Fruit fly (Drosophila melanogaster) Kc167 (cell line): ENCODE data around the gene hiw.

ENCODE experiments used
- Myc ChIP-seq: fragments of >200 bp; optimal IDR thresholded peaks from 2 replicates; lab custom pipeline; 2017; ENCODE audit warnings: missing external identifiers
- Sin3A ChIP-seq: fragments of >200 bp; optimal IDR thresholded peaks from 2 replicates; lab custom pipeline; 2018; ENCODE audit warnings: missing external identifiers
- h ChIP-seq: fragments of >200 bp; optimal IDR thresholded peaks from 3 replicates; lab custom pipeline; 2018; ENCODE audit warnings: missing external identifiers
- insv ChIP-seq: fragments of >200 bp; optimal IDR thresholded peaks from 3 replicates; lab custom pipeline; 2018; ENCODE audit warnings: missing external identifiers
- psq ChIP-seq: fragments of >200 bp; optimal IDR thresholded peaks from 2 replicates; lab custom pipeline; 2017; ENCODE audit warnings: missing external identifiers
- ttk ChIP-seq: sonication (Bioruptor generic); optimal IDR thresholded peaks from 2 replicates; lab custom pipeline; 2017; ENCODE audit warnings: missing external identifiers

The hiw gene

DNA sequence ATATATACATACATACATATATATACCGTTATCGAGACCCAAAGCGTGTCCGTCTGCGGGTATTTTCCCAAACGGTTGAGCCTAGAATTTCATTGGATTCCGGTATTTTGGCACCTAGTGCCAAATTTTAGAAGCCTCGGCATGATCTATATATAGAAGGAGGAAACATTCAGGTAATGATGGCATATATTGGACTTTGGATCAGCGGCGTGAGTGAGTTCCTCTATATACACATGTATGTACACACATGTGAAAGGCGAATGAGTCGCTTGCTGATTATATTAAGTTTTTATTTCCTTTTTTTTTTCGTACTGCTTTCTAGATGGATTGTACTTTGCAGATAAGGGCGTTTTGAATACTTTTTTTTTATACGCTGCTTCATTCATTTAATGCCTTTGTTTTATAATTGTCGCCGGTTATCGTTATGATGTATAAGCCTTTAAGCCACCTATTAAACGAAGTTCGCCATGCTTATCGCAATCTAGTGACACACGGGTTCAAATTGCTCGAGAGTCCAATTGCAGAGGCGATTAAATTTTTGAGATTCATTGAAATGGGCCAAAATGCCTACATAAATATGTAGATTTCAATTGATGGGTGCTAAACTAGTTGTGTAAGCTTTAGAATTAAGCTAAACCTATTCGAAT, 16.1 kb upstream of the hiw start:
- TF ChIP-seq h (lab: Kevin White, UChicago) (no peak), insv (lab: Kevin White, UChicago) (no peak), psq (lab: Kevin White, UChicago) (no peak), Myc (lab: Kevin White, UChicago) (no peak), ttk (lab: Kevin White, UChicago) (no peak), Sin3A (no peak)

DNA sequence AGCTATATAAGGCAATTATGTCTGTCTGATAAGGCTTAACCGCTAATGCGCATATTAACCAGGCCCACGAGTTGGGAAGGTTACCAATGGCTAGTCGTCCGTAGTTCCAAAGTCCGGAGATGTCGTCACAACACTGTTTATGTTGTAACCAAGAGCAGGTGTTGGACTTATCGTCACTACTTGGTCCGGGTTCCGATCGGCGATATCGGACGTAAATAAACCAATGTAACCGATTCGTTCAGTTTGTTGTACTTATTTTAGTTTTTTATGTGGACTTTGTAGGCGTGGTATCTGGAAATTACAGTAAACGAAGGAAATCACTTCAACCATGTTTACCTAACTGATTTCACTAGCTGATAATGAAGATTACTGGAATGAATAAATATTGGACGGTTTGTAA, 15.2 kb upstream of the hiw start:
- no peak for TF ChIP-seq Myc (lab: Kevin White, UChicago)

DNA sequence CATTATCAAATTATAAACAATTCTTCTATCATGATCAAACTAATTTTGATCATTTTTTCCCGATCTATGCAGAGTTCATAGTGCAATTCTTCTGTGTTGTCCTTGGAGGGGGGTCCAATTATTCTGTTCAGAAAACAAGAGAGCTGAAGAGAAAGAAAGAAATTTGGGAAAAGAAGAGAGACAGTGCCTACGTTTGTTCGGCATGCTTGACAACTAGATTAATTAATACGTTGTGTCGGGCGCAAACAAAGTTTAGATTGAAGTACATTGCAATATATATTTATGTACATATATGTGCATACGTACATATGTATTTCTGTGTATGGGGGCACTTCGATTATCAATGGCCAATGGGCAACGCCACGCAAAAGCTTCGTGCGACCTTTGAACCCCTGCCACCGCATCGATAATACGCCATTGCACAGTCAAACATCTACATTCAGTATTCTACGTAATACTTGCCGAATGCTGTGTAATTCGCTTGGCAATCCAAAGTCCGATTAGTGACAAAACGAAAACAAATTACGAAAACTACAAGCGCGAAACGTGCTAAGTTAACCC, 14.4 kb upstream of the hiw start:
- TF ChIP-seq insv (lab: Kevin White, UChicago): no peak
- no peak for TF ChIP-seq Myc (lab: Kevin White, UChicago)
- TF ChIP-seq ttk (lab: Kevin White, UChicago): no peak
- TF ChIP-seq Sin3A: no peak

DNA sequence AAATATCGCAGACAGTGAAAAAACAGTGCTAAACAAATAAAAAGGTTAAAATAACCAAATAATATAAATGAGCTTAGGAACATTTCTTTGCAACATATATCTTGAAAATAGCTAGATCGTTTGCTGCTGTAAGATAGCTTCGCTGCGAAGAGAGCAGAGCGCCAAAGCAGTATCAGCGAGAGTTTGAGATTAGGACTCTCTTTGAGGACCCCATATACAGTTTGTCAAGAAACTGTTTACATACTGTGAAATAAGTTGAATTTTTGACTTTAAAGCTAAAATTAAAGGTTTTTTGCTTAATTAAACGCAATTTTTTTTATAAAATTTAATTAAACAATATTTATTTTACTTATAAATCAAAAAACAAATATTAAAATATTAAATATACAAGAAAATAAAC, 13.4 kb upstream of the hiw start:
- TF ChIP-seq Myc (lab: Kevin White, UChicago) (no peak), ttk (lab: Kevin White, UChicago) (no peak), h (lab: Kevin White, UChicago) (no peak), Sin3A (no peak)

DNA sequence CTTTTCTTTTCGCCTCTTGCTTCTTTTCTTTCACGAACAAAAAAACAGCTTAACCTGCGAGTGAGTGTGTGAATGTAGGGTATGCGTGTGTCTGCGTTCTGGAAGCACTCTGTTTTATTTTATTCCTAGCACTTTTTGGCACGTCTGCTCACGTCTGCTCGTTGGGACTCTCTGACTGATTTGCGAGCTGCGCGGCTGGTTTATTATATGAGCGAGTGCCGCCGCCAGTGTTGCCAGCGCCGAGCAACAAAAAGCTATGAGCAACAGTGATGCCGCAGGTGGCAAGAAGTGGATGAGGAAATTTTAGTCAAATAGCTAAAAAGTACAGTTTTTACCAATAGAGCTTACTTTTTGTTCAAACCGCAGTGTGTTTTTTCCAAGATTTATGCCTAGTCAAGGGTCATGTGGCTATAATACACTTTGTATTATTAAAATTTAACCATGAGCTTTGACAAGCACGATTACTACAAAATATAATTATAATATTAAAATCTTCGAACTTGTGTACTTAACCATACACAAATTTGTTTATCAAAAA, 12.9 kb upstream of the hiw start, which contains the start of gene Lsd-2:
Lsd-2 (minus strand) TSS at position 183 of the 538 bp plus-strand sequence.
- TF ChIP-seq ttk (lab: Kevin White, UChicago): no peak
- no peak for TF ChIP-seq h (lab: Kevin White, UChicago)
- no peak for TF ChIP-seq Sin3A
- TF ChIP-seq Myc (lab: Kevin White, UChicago): no peak
- TF ChIP-seq insv (lab: Kevin White, UChicago): no peak
- no peak for TF ChIP-seq psq (lab: Kevin White, UChicago)

DNA sequence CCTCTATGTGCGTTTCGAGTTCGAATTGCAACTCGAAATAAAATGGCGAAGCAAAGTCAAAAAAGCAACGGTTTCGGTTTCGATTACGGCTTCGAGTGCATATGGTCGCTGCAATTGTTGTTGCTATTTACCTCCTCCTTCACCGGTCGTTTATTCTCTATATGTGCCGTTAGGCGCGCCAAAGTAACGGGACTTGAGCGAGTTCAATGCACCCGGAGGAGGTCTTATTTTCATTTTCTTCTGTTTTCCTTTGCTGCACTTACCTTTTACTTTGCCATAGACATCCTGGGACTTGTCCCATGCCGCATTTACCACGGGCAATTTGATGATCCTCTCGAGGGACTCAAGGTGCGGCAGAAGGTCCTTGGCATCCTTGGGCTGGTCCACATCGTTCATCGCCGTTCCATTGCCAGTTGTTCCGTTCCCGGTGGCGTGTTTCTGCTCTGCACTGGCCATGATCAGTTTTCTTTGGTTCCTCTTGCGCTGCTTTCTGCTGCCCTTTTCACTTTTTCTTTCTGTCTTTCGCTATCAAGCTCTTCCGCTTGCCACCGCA, 12.3 kb upstream of the hiw start:
- TF ChIP-seq psq (lab: Kevin White, UChicago) (no peak), ttk (lab: Kevin White, UChicago) (no peak), Sin3A (no peak), h (lab: Kevin White, UChicago) (no peak), insv (lab: Kevin White, UChicago) (no peak), Myc (lab: Kevin White, UChicago) (no peak)

DNA sequence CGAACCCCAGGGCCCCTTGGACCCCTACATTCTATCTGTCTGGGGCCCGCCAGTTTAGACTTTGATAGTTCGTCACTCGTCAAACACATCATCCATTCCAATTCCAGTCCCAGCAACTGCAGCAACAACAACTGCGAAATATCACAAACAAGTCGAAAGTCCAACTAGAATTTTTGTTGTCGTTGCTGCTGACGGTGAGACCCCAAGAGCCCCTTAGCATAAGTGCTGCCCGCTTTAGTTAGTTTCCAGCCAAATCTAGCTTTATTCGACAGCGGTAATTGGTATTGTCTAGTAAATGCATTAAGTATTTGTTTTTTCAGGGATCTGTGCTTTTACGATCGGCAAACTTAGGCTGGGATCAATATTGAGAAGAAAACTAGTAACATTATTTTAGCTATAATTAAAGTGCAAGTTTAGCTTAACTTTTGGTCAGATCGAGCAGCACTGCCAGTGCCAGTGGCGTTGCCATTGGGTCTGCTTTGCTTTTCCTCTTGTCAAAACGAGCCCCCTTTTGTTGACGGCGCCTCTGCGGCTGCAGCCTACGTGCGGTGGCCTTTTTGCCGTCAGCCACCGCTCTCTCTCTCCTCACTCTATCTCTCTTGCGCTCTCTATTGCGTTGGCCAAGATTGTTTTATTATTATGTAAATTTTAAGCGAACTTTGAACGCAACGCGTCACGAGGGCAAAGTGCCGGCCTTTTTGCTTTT, 11.6 kb upstream of the hiw start:
- TF ChIP-seq ttk (lab: Kevin White, UChicago): no peak
- no peak for TF ChIP-seq Sin3A
- no peak for TF ChIP-seq psq (lab: Kevin White, UChicago)
- TF ChIP-seq insv (lab: Kevin White, UChicago): no peak
- TF ChIP-seq Myc (lab: Kevin White, UChicago): no peak
- TF ChIP-seq h (lab: Kevin White, UChicago): no peak

DNA sequence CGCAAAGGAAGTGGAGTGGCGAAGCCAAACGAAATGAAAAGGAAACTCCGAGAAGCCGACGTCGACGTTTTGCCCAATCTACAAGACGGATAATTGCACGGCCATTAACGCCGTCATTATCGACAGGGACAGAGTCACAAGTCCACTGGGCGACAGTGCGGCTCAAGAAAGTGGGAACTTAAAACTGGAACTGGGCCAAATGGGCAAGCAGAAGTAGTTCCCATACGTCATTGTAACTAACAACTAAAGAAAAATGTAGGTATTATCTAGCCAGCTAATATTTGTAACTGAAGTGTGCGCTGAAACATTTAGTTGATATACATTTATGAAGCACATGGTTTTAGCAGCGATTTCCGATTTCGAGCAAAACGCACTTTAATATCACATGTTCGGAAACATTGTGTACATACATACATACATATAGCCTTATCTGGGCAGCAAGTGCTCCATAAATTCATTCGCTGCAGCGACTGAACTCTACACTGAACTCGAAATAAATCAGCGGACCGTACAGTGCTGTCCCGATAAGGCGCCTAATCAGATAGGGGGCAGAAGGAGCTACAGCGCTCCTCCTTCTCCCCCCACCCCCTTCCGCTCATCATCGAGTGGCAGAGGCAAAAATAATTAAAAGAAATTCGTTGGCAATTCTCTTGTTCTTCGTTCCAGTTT, 7.7 kb upstream of the hiw start:
- no peak for TF ChIP-seq ttk (lab: Kevin White, UChicago)
- no peak for TF ChIP-seq h (lab: Kevin White, UChicago)
- no peak for TF ChIP-seq psq (lab: Kevin White, UChicago)
- no peak for TF ChIP-seq Myc (lab: Kevin White, UChicago)
- no peak for TF ChIP-seq insv (lab: Kevin White, UChicago)
- TF ChIP-seq Sin3A: no peak

DNA sequence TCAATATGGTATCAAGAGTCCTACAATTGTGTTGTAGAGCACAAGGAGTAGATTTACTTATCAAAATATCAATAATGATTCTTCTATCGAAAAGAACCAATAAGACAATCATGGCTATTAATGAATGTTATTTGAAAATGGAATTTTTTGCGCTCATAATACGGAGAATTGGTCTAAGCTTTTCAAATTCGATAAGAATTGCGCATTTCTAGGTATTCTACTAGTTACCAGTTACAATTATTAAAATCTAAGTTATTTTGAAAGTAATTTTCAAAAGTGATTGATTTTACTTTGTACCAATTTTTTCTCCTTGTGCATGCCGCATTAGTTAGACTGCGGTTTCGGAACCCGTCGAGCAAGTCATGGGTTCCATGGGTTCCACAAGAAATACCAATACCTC, 6.9 kb upstream of the hiw start:
- TF ChIP-seq ttk (lab: Kevin White, UChicago) (no peak), insv (lab: Kevin White, UChicago) (no peak), h (lab: Kevin White, UChicago) (no peak), Myc (lab: Kevin White, UChicago) (no peak), psq (lab: Kevin White, UChicago) (no peak), Sin3A (no peak)

DNA sequence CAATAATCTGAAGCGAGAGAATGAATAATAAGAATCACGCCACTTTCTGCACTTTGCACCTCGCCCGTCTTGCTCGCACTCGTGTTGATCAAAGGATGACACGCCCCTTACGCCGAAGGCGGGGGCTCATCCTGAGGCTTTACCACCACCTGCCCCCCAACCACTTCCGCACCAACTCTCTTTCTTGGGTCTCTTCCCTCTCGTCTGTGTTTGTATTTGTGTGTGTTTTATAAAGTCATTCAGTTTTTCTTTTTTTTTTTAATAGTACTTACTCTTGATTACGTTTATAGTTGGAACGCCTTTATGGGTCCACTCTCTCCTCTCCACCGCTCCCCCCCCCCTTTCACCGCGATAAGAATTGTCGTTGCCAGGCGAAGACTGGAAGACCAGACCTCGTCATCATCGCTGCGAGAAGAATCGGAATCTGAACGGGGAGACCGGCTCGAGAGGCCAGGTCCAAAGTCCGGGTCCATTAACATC, 6.2 kb upstream of the hiw start:
- TF ChIP-seq ttk (lab: Kevin White, UChicago) (no peak), insv (lab: Kevin White, UChicago) (no peak), h (lab: Kevin White, UChicago) (no peak), Sin3A (no peak), psq (lab: Kevin White, UChicago) (no peak), Myc (lab: Kevin White, UChicago) (no peak)

DNA sequence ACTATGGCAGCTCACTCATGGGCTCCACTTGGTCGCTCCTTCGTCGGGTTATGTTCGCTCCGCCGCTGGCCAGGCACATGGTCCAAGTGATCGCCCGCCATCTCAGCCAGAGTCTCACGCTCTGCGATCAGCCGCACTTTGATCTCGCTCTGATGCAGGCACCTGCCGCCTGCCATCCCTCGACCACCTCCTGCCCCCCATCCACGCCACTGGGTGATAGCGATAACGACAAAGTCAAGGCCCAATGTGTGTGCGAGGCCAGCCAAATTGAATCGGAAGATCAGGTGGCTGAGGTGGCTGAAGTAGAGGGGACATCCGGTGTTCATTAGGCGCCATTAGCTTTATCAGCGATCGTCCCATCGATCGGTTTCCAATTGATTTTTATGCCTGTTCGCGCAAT, 5.3 kb upstream of the hiw start:
- TF ChIP-seq Sin3A: no peak
- TF ChIP-seq Myc (lab: Kevin White, UChicago): no peak
- no peak for TF ChIP-seq psq (lab: Kevin White, UChicago)
- no peak for TF ChIP-seq ttk (lab: Kevin White, UChicago)
- TF ChIP-seq h (lab: Kevin White, UChicago): no peak
- no peak for TF ChIP-seq insv (lab: Kevin White, UChicago)
